Fruit fly (Drosophila melanogaster) whole organism, prepupa: ENCODE results near the gene pyd.

Source experiments
- CG10669 ChIP-seq: fragments of 200-800 bp; sonication (Bioruptor generic); optimal IDR thresholded peaks from 3 replicates; lab custom pipeline; 2018; ENCODE audit warnings: missing biosample characterization, mild to moderate bottlenecking, missing genetic modification characterization, moderate library complexity
- CG3919 ChIP-seq: fragments of 200-800 bp; sonication (Bioruptor generic); optimal IDR thresholded peaks from 3 replicates; lab custom pipeline; 2016; ENCODE audit warnings: missing biosample characterization, missing genetic modification characterization
- CG6163 ChIP-seq: fragments of 200-800 bp; sonication (Bioruptor generic); IDR thresholded peaks from 3 replicates; pipeline ENCODE4 v1.3.6; 2022; ENCODE audit warnings: missing biosample characterization, missing genetic modification characterization
- CG6792 ChIP-seq: fragments of 200-800 bp; sonication (Bioruptor generic); optimal IDR thresholded peaks from 3 replicates; lab custom pipeline; 2016; ENCODE audit warnings: missing biosample characterization, missing genetic modification characterization
- CG7368 ChIP-seq: fragments of 200-800 bp; sonication (Bioruptor generic); optimal IDR thresholded peaks from 3 replicates; lab custom pipeline; 2016; ENCODE audit warnings: missing biosample characterization, missing genetic modification characterization
- Eip75B ChIP-seq: fragments of 200-800 bp; sonication (Bioruptor generic); optimal IDR thresholded peaks from 3 replicates; lab custom pipeline; 2016; ENCODE audit warnings: missing biosample characterization, missing genetic modification characterization
- Hr4 ChIP-seq: fragments of 200-800 bp; sonication (Bioruptor generic); optimal IDR thresholded peaks from 3 replicates; lab custom pipeline; 2016; ENCODE audit warnings: missing biosample characterization, missing genetic modification characterization
- Lpt ChIP-seq: fragments of 200-800 bp; sonication (Bioruptor generic); optimal IDR thresholded peaks from 3 replicates; lab custom pipeline; 2016; ENCODE audit warnings: missing biosample characterization, missing genetic modification characterization
- Sox15 ChIP-seq: fragments of 200-800 bp; sonication (Bioruptor generic); optimal IDR thresholded peaks from 3 replicates; lab custom pipeline; 2016; ENCODE audit warnings: missing biosample characterization, missing genetic modification characterization
- esn ChIP-seq: fragments of 200-800 bp; sonication (Bioruptor generic); optimal IDR thresholded peaks from 2 replicates; lab custom pipeline; 2016; ENCODE audit warnings: missing biosample characterization, mild to moderate bottlenecking, missing genetic modification characterization, moderate library complexity
- salr ChIP-seq, 2 experiments: fragments of 200-800 bp; sonication (Bioruptor generic); optimal IDR thresholded peaks; 3 replicates each; lab custom pipeline; 2016 to 2018; ENCODE audit warnings: missing biosample characterization in 2 of 2, missing genetic modification characterization in 2 of 2, mild to moderate bottlenecking in 1 of 2
- vri ChIP-seq: fragments of 200-800 bp; sonication (Bioruptor generic); optimal IDR thresholded peaks from 3 replicates; lab custom pipeline; 2016; ENCODE audit warnings: missing biosample characterization, mild to moderate bottlenecking, missing genetic modification characterization

dm6 chr3R:8822919-8823318 is 108.8 kb downstream of the pyd start:
- TF ChIP-seq salr (GFP tag; optimal IDR thresholded peaks at IDR 0.05; lab: Kevin White, UChicago) (no peak), CG6163 (GFP tag; lab: Robert Waterston, UW) (no peak), vri (GFP tag; lab: Kevin White, UChicago) (no peak), Hr4 (GFP tag; lab: Kevin White, UChicago) (no peak), Lpt (GFP tag; lab: Kevin White, UChicago) (no peak), Sox15 (GFP tag; lab: Kevin White, UChicago) (no peak), CG7368 (GFP tag; lab: Kevin White, UChicago) (no peak), Eip75B (GFP tag; lab: Kevin White, UChicago) (no peak), CG3919 (GFP tag; lab: Kevin White, UChicago) (no peak), esn (GFP tag; lab: Kevin White, UChicago) (no peak), CG10669 (GFP tag; lab: Kevin White, UChicago) (no peak), CG6792 (no peak)
